Worm (Caenorhabditis elegans) whole organism, L4 larva: ENCODE data around the gene K08E4.3.

Source experiments
- D1046.2 ChIP-seq: fragments of 200-800 bp; sonication (Bioruptor generic); IDR thresholded peaks from 2 replicates; pipeline ENCODE4 v1.3.6; 2022; ENCODE audit warnings: missing genetic modification characterization, missing compliant biosample characterization
- F37D6.2 ChIP-seq: sonication (generic microtip); optimal IDR thresholded peaks from 2 replicates; lab custom pipeline; 2016; ENCODE audit warnings: mild to moderate bottlenecking, missing genetic modification characterization, missing compliant biosample characterization
- F44E2.7 ChIP-seq: fragments of 200-800 bp; sonication (Bioruptor generic); IDR thresholded peaks from 2 replicates; pipeline ENCODE4 v2.1.2; 2022; ENCODE audit warnings: missing genetic modification characterization, missing compliant biosample characterization
- T20F7.1 ChIP-seq: fragments of 200-800 bp; sonication (Bioruptor generic); optimal IDR thresholded peaks from 2 replicates; lab custom pipeline; 2018; ENCODE audit warnings: mild to moderate bottlenecking, missing genetic modification characterization, missing compliant biosample characterization
- Y105C5A.15 ChIP-seq: fragments of 200-800 bp; sonication (Bioruptor generic); IDR thresholded peaks from 2 replicates; pipeline ENCODE4 v1.3.6; 2022; ENCODE audit warnings: missing genetic modification characterization, missing compliant biosample characterization
- ZK337.2 ChIP-seq: fragments of 200-800 bp; sonication (Bioruptor generic); IDR thresholded peaks from 2 replicates; pipeline ENCODE4 v1.3.6; 2022; ENCODE audit warnings: missing genetic modification reagents, missing genetic modification characterization, missing compliant biosample characterization
- aha-1 ChIP-seq: fragments of 150-350 bp; peaks from one replicate; lab custom pipeline; 2014; ENCODE audit warnings: missing biosample characterization, missing genetic modification characterization
- ama-1 ChIP-seq: fragments of 150-350 bp; optimal IDR thresholded peaks from 2 replicates; lab custom pipeline; 2014; ENCODE audit warnings: inconsistent platforms, mixed read lengths
- ceh-20 ChIP-seq: fragments of 200-800 bp; sonication (Bioruptor generic); IDR thresholded peaks from 2 replicates; pipeline ENCODE4 v1.3.6; 2022; ENCODE audit warnings: missing genetic modification reagents, missing genetic modification characterization, missing compliant biosample characterization
- ceh-28 ChIP-seq: fragments of 150-350 bp; optimal IDR thresholded peaks from 2 replicates; lab custom pipeline; 2014; ENCODE audit warnings: missing biosample characterization, missing genetic modification reagents, missing genetic modification characterization
- ceh-32 ChIP-seq: sonication (generic microtip); optimal IDR thresholded peaks from 2 replicates; lab custom pipeline; 2016; ENCODE audit warnings: mild to moderate bottlenecking, missing genetic modification characterization, missing compliant biosample characterization; ENCODE audit not compliant: poor library complexity
- ceh-44 ChIP-seq: fragments of 200-800 bp; sonication (Bioruptor generic); IDR thresholded peaks from 2 replicates; pipeline ENCODE4 v1.3.6; 2022; ENCODE audit warnings: missing genetic modification reagents, missing genetic modification characterization, missing compliant biosample characterization
- daf-12 ChIP-seq: fragments of 150-350 bp; optimal IDR thresholded peaks from 2 replicates; lab custom pipeline; 2014; ENCODE audit warnings: missing biosample characterization, missing genetic modification reagents, missing genetic modification characterization
- daf-8 ChIP-seq: fragments of 200-800 bp; sonication (Bioruptor generic); IDR thresholded peaks from 2 replicates; pipeline ENCODE4 v1.3.6; 2022; ENCODE audit warnings: missing genetic modification characterization, missing compliant biosample characterization
- dmd-8 ChIP-seq: fragments of 200-800 bp; sonication (Bioruptor generic); IDR thresholded peaks from 2 replicates; pipeline ENCODE4 v1.3.6; 2022; ENCODE audit warnings: missing genetic modification characterization, missing compliant biosample characterization
- dmd-9 ChIP-seq: fragments of 200-800 bp; sonication (Bioruptor generic); IDR thresholded peaks from 2 replicates; pipeline ENCODE4 v1.3.6; 2022; ENCODE audit warnings: missing genetic modification reagents, missing genetic modification characterization, missing compliant biosample characterization
- fkh-10 ChIP-seq: fragments of 150-350 bp; optimal IDR thresholded peaks from 2 replicates; lab custom pipeline; 2014; ENCODE audit warnings: missing biosample characterization, missing genetic modification reagents, missing genetic modification characterization
- fos-1 ChIP-seq: fragments of 150-350 bp; optimal IDR thresholded peaks from 2 replicates; lab custom pipeline; 2014; ENCODE audit warnings: missing biosample characterization, missing genetic modification characterization
- gei-8 ChIP-seq: fragments of 200-800 bp; sonication (Bioruptor generic); optimal IDR thresholded peaks from 2 replicates; lab custom pipeline; 2018; ENCODE audit warnings: mild to moderate bottlenecking, missing genetic modification characterization, missing compliant biosample characterization
- hlh-11 ChIP-seq: fragments of 200-800 bp; sonication (Bioruptor generic); optimal IDR thresholded peaks from 2 replicates; lab custom pipeline; 2018; ENCODE audit warnings: mild to moderate bottlenecking, missing genetic modification characterization, missing compliant biosample characterization
- jun-1 ChIP-seq: fragments of 150-350 bp; optimal IDR thresholded peaks from 2 replicates; lab custom pipeline; 2014; ENCODE audit warnings: missing biosample characterization, missing genetic modification reagents, missing genetic modification characterization
- lir-3 ChIP-seq: sonication (generic microtip); optimal IDR thresholded peaks from 2 replicates; lab custom pipeline; 2016; ENCODE audit warnings: mild to moderate bottlenecking, missing genetic modification characterization, missing compliant biosample characterization
- madf-9 ChIP-seq: fragments of 200-800 bp; sonication (Bioruptor generic); conservative IDR thresholded peaks from 2 replicates; pipeline ENCODE4 v1.3.6; 2022; ENCODE audit warnings: missing genetic modification reagents, missing genetic modification characterization, missing compliant biosample characterization
- mdl-1 ChIP-seq, 2 experiments: fragments of 150-350 bp in 1 of 2; sonication (generic microtip) in 1 of 2; optimal IDR thresholded peaks; 2 replicates each; lab custom pipeline; 2014 to 2017; ENCODE audit warnings: missing biosample characterization in 2 of 2, missing genetic modification characterization in 2 of 2
- mdt-29 ChIP-seq: fragments of 200-800 bp; sonication (Bioruptor generic); IDR thresholded peaks from 2 replicates; pipeline ENCODE4 v1.3.6; 2022; ENCODE audit warnings: missing genetic modification reagents, missing genetic modification characterization, missing compliant biosample characterization
- mes-2 ChIP-seq: sonication (generic microtip); optimal IDR thresholded peaks from 2 replicates; lab custom pipeline; 2016; ENCODE audit warnings: missing genotype, mild to moderate bottlenecking, missing genetic modification characterization, missing compliant biosample characterization; ENCODE audit not compliant: poor library complexity, severe bottlenecking
- mxl-2 ChIP-seq: fragments of 200-800 bp; sonication (Bioruptor generic); conservative IDR thresholded peaks from 2 replicates; pipeline ENCODE4 v1.3.6; 2022; ENCODE audit warnings: missing genetic modification reagents, missing genetic modification characterization, missing compliant biosample characterization
- mxl-3 ChIP-seq: fragments of 200-800 bp; sonication (Bioruptor generic); optimal IDR thresholded peaks from 2 replicates; lab custom pipeline; 2018; ENCODE audit warnings: mild to moderate bottlenecking, missing genetic modification characterization, missing compliant biosample characterization
- nhr-11 ChIP-seq: fragments of 150-350 bp; optimal IDR thresholded peaks from 2 replicates; lab custom pipeline; 2014; ENCODE audit warnings: missing biosample characterization, missing genetic modification characterization
- nhr-111 ChIP-seq: fragments of 200-800 bp; sonication (Bioruptor generic); optimal IDR thresholded peaks from 2 replicates; lab custom pipeline; 2018; ENCODE audit warnings: mild to moderate bottlenecking, missing genetic modification characterization, missing compliant biosample characterization
- nhr-237 ChIP-seq: sonication (generic microtip); optimal IDR thresholded peaks from 2 replicates; lab custom pipeline; 2017; ENCODE audit warnings: missing biosample characterization, missing genetic modification characterization
- nhr-6 ChIP-seq: fragments of 150-350 bp; optimal IDR thresholded peaks from 2 replicates; lab custom pipeline; 2014; ENCODE audit warnings: missing biosample characterization, missing genetic modification characterization
- nhr-76 ChIP-seq: fragments of 150-350 bp; optimal IDR thresholded peaks from 2 replicates; lab custom pipeline; 2014; ENCODE audit warnings: missing biosample characterization, missing genetic modification characterization
- pha-4 ChIP-seq, 2 experiments: fragments of 150-350 bp in 1 of 2; fragments of 200-800 bp in 1 of 2; sonication (Bioruptor generic) in 1 of 2; IDR thresholded peaks in 1 of 2; optimal IDR thresholded peaks in 1 of 2; 2 replicates each; pipeline versions ENCODE4 v1.3.6 to Lab custom; 2014 to 2022; ENCODE audit warnings: missing genetic modification characterization in 2 of 2, missing genetic modification reagents in 2 of 2, missing biosample characterization in 1 of 2, missing compliant biosample characterization in 1 of 2
- php-3 ChIP-seq: fragments of 200-800 bp; sonication (Bioruptor generic); IDR thresholded peaks from 2 replicates; pipeline ENCODE4 v1.3.6; 2022; ENCODE audit warnings: missing genetic modification reagents, missing genetic modification characterization, missing compliant biosample characterization
- rbr-2 ChIP-seq: sonication (generic microtip); optimal IDR thresholded peaks from 2 replicates; lab custom pipeline; 2016; ENCODE audit warnings: missing genotype, missing genetic modification characterization, missing compliant biosample characterization
- set-16 ChIP-seq: fragments of 200-800 bp; sonication (Bioruptor generic); IDR thresholded peaks from 2 replicates; pipeline ENCODE4 v1.3.6; 2022; ENCODE audit warnings: missing genetic modification reagents, missing genetic modification characterization, missing compliant biosample characterization
- skn-1 ChIP-seq: fragments of 150-350 bp; optimal IDR thresholded peaks from 2 replicates; lab custom pipeline; 2014; ENCODE audit warnings: missing biosample characterization, missing genetic modification characterization
- snpc-1.2 ChIP-seq: fragments of 200-800 bp; sonication (Bioruptor generic); IDR thresholded peaks from 2 replicates; pipeline ENCODE4 v1.3.6; 2022; ENCODE audit warnings: missing genetic modification reagents, missing genetic modification characterization, missing compliant biosample characterization
- tag-97 ChIP-seq: fragments of 200-800 bp; sonication (Bioruptor generic); IDR thresholded peaks from 2 replicates; pipeline ENCODE4 v1.3.6; 2022; ENCODE audit warnings: missing genetic modification characterization, missing compliant biosample characterization
- unc-130 ChIP-seq: sonication (generic microtip); optimal IDR thresholded peaks from 2 replicates; lab custom pipeline; 2016; ENCODE audit warnings: missing genetic modification reagents, missing genetic modification characterization, missing compliant biosample characterization
- unc-62 ChIP-seq, 3 experiments: fragments of 150-350 bp in 1 of 3; sonication (generic microtip); optimal IDR thresholded peaks in 2 of 3; peaks in 1 of 3; 1 replicate in 1 of 3; 2 replicates in 2 of 3; lab custom pipeline; 2014 to 2017; ENCODE audit warnings: missing biosample characterization in 3 of 3, missing genetic modification characterization in 3 of 3, missing genetic modification reagents in 3 of 3, missing genotype in 1 of 3
- zag-1 ChIP-seq: fragments of 150-350 bp; optimal IDR thresholded peaks from 2 replicates; lab custom pipeline; 2014; ENCODE audit warnings: missing biosample characterization, missing genetic modification characterization
- zfp-3 ChIP-seq: fragments of 200-800 bp; sonication (Bioruptor generic); conservative IDR thresholded peaks from 2 replicates; pipeline ENCODE4 v1.3.6; 2022; ENCODE audit warnings: missing genetic modification reagents, missing genetic modification characterization, missing compliant biosample characterization
- ztf-7 ChIP-seq: fragments of 150-350 bp; optimal IDR thresholded peaks from 2 replicates; lab custom pipeline; 2014; ENCODE audit warnings: missing biosample characterization, missing genetic modification characterization

Gene K08E4.3

ce11 chrIV:12075497-12075896, 18.0 kb downstream of the K08E4.3 start, which contains the start of gene K08E4.7:
K08E4.7 (plus strand) TSS chrIV:12075797.
- TF ChIP-seq fos-1 (tag; lab: Kevin White, UChicago) (no peak), hlh-11 (tag; lab: Kevin White, UChicago) (no peak), php-3 (GFP tag; lab: Robert Waterston, UW) (no peak), set-16 (GFP tag; lab: Robert Waterston, UW) (no peak), lir-3 (tag; lab: Kevin White, UChicago) (no peak)

ce11 chrIV:12078112-12078812, 20.7 kb downstream of the K08E4.3 start, which contains the start of gene tmed-1:
tmed-1 (minus strand) TSS chrIV:12078162.
- TF ChIP-seq nhr-111 (GFP tag; lab: Kevin White, UChicago) = no peak
- no peak for TF ChIP-seq dmd-8 (GFP tag; lab: Robert Waterston, UW)
- no peak for TF ChIP-seq snpc-1.2
- TF ChIP-seq nhr-76 (tag; lab: Kevin White, UChicago) = no peak
- no peak for TF ChIP-seq zfp-3 (GFP tag; lab: Robert Waterston, UW)
- no peak for TF ChIP-seq daf-8
- no peak for TF ChIP-seq F37D6.2 (tag; lab: Kevin White, UChicago)
- no peak for TF ChIP-seq dmd-9 (GFP tag; lab: Robert Waterston, UW)
- TF ChIP-seq jun-1 (tag; lab: Kevin White, UChicago) = no peak
- TF ChIP-seq zag-1 (tag; lab: Kevin White, UChicago) = no peak
- no peak for TF ChIP-seq madf-9 (GFP tag; lab: Robert Waterston, UW)
- no peak for TF ChIP-seq gei-8 (GFP tag; lab: Kevin White, UChicago)
- no peak for TF ChIP-seq nhr-11 (tag; lab: Kevin White, UChicago)
- no peak for TF ChIP-seq aha-1 (tag; lab: Kevin White, UChicago)

ce11 chrIV:12078907-12079523, 21.5 kb downstream of the K08E4.3 start, which contains the start of gene lex-1:
lex-1 (plus strand) TSS chrIV:12079473.
- TF ChIP-seq pha-4 (GFP tag; IDR thresholded peaks at IDR 0.05; lab: Robert Waterston, UW) (no peak), pha-4 (tag; optimal IDR thresholded peaks at IDR 0.05; lab: Kevin White, UChicago) (no peak), unc-130 (GFP tag; lab: Kevin White, UChicago) (no peak), nhr-237 (tag; lab: Kevin White, UChicago) (no peak), tag-97 (GFP tag; lab: Robert Waterston, UW) (no peak), snpc-1.2 (no peak), ceh-20 (GFP tag; lab: Robert Waterston, UW) (no peak), Y105C5A.15 (GFP tag; lab: Robert Waterston, UW) (no peak), daf-12 (tag; lab: Kevin White, UChicago) (no peak), skn-1 (tag; lab: Kevin White, UChicago) (no peak), rbr-2 (tag; lab: Kevin White, UChicago) (no peak), nhr-6 (tag; lab: Kevin White, UChicago) (no peak), mxl-3 (GFP tag; lab: Kevin White, UChicago) (no peak), mdl-1 (tag; optimal IDR thresholded peaks at IDR 0.05; lab: Kevin White, UChicago) (peak in 1 of 2 experiments; percentile 84), unc-62 (GFP tag; optimal IDR thresholded peaks at IDR 0.05 in 1 of 2; lab: Kevin White, UChicago) (no peak), unc-62 (tag; optimal IDR thresholded peaks at IDR 0.05; lab: Kevin White, UChicago) (no peak), F44E2.7 (GFP tag; lab: Robert Waterston, UW) (no peak), ztf-7 (tag; lab: Kevin White, UChicago) (no peak), ama-1 (peak; percentile 48), ceh-44 (no peak), dmd-8 (GFP tag; lab: Robert Waterston, UW) (no peak), ceh-32 (tag; lab: Kevin White, UChicago) (no peak), T20F7.1 (GFP tag; lab: Kevin White, UChicago) (no peak), D1046.2 (GFP tag; lab: Robert Waterston, UW) (no peak), madf-9 (GFP tag; lab: Robert Waterston, UW) (no peak), mdt-29 (GFP tag; lab: Robert Waterston, UW) (no peak), fkh-10 (GFP tag; lab: Kevin White, UChicago) (no peak), ZK337.2 (no peak), jun-1 (tag; lab: Kevin White, UChicago) (no peak), mes-2 (no peak), F37D6.2 (tag; lab: Kevin White, UChicago) (no peak), mxl-2 (GFP tag; lab: Robert Waterston, UW) (no peak), ceh-28 (tag; lab: Kevin White, UChicago) (no peak)
